Fruit fly (Drosophila melanogaster): ENCODE data around the gene sty.
A peak's percentile ranks its signal among the peaks of the same experiment; 100 is the strongest.

Gene sty

DNA sequence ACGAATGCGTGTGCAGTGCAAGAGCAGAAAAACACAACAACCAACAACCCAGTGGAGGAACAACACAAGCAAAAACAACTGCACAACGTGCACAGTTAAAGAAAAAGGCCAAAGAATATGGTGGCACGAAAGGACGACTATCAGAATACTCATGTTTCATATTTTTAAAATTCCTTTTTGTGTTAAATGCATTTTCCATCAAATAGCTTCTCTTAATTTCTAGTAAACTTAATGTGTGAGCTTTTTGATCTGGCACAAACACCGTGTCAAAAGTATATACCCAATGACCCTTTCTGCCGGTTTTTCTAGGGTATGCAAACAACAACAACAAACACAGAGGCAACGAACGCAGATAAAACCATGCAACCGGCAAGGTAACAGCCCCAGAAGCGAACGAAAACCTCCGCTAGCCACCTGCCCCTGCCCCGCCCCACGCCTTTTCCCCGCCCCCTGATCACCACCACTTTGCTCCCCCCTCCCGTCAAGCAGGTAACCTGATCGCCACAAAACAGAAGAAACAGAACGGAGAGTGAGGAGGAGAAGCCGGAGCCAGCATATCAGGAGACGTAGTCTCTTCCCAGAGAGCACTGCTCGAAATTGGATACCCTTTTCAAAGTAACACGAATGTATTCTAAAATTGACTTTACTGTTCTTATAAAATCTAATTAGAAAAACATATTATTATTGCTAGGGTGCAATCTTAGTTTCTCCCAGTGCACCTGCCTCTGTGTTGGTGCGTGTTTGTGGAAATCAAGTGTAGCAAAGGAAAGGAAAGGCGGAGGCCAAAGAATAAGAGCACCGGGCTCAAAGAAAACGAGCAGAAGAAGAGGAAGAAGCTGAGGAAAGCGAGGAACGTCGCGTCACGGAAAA lies 29.6 kb downstream of the sty start (continued):
- peak; percentile 53 for TF ChIP-seq CG18476 (GFP tag; optimal IDR thresholded peaks at IDR 0.05)
- TF ChIP-seq lola (GFP tag; optimal IDR thresholded peaks at IDR 0.05), result peak in 1 of 3 experiments; percentile 98
- no peak for TF ChIP-seq HLHmδ (GFP tag; optimal IDR thresholded peaks at IDR 0.05)
- TF ChIP-seq Doc3 (GFP tag; IDR thresholded peaks at IDR 0.05; ENCODE audit: partially characterized antibody), result no peak
- TF ChIP-seq Elba2 (GFP tag; optimal IDR thresholded peaks at IDR 0.05), result peak; percentile 86
- TF ChIP-seq Dll (GFP tag; IDR thresholded peaks at IDR 0.05; ENCODE audit: partially characterized antibody), result no peak
- TF ChIP-seq kay (GFP tag; optimal IDR thresholded peaks at IDR 0.05), result peak; percentile 49
- TF ChIP-seq CG12236 (GFP tag; optimal IDR thresholded peaks at IDR 0.05), result peak; percentile 94
- TF ChIP-seq CG8924 (tag; optimal IDR thresholded peaks at IDR 0.05), result peak; percentile 94
- peak; percentile 59 for TF ChIP-seq ro (GFP tag; IDR thresholded peaks at IDR 0.05)
- no peak for TF ChIP-seq Lpt (GFP tag; optimal IDR thresholded peaks at IDR 0.05)
- TF ChIP-seq phol (tag; optimal IDR thresholded peaks at IDR 0.05), result peak; percentile 93
- TF ChIP-seq caup (GFP tag; optimal IDR thresholded peaks at IDR 0.05; ENCODE audit: severe bottlenecking), result peak; percentile 49
- peak; percentile 93 for TF ChIP-seq CG33213 (GFP tag; optimal IDR thresholded peaks at IDR 0.05)
- peak; percentile 59 for TF ChIP-seq NK7.1 (GFP tag; optimal IDR thresholded peaks at IDR 0.05)
- TF ChIP-seq pum (GFP tag; optimal IDR thresholded peaks at IDR 0.05), result peak; percentile 87
- peak; percentile 73 for TF ChIP-seq gcm (GFP tag; optimal IDR thresholded peaks at IDR 0.05)
- TF ChIP-seq CG17829 (tag; optimal IDR thresholded peaks at IDR 0.05), result peak; percentile 84
- peak; percentile 89 for TF ChIP-seq nom (GFP tag; optimal IDR thresholded peaks at IDR 0.05)
- peak; percentile 59 for TF ChIP-seq sima (GFP tag; optimal IDR thresholded peaks at IDR 0.05)
- TF ChIP-seq tna (GFP tag; IDR thresholded peaks at IDR 0.05; ENCODE audit: partially characterized antibody), result no peak
- TF ChIP-seq CG12299 (tag; optimal IDR thresholded peaks at IDR 0.05), result peak; percentile 49
- TF ChIP-seq yki (optimal IDR thresholded peaks at IDR 0.05), result no peak
- TF ChIP-seq NC2α (GFP tag; optimal IDR thresholded peaks at IDR 0.05), result peak; percentile 92
- TF ChIP-seq hkb (optimal IDR thresholded peaks at IDR 0.05), result no peak
- peak; percentile 83 for TF ChIP-seq hkb (GFP tag; IDR thresholded peaks at IDR 0.05)
- peak; percentile 80 for TF ChIP-seq CG31388 (GFP tag; optimal IDR thresholded peaks at IDR 0.05)
- no peak for TF ChIP-seq CG6791 (GFP tag; IDR thresholded peaks at IDR 0.05; ENCODE audit: partially characterized antibody)
- peak; percentile 78 for TF ChIP-seq D19A (tag; optimal IDR thresholded peaks at IDR 0.05)
- TF ChIP-seq CG11247 (GFP tag; IDR thresholded peaks at IDR 0.05), result peak; percentile 74
- TF ChIP-seq CG6254 (GFP tag; optimal IDR thresholded peaks at IDR 0.05), result peak; percentile 86
- TF ChIP-seq CG4360 (GFP tag; IDR thresholded peaks at IDR 0.05), result peak; percentile 95
- no peak for TF ChIP-seq Bgb (GFP tag; IDR thresholded peaks at IDR 0.05; ENCODE audit: partially characterized antibody)
- TF ChIP-seq Dip3 (GFP tag; optimal IDR thresholded peaks at IDR 0.05), result no peak
- peak; percentile 96 to 98 for TF ChIP-seq chif (GFP tag; optimal IDR thresholded peaks at IDR 0.05)
- TF ChIP-seq ato (GFP tag; IDR thresholded peaks at IDR 0.05; ENCODE audit: partially characterized antibody), result no peak
- peak; percentile 82 for TF ChIP-seq CG6654 (GFP tag; optimal IDR thresholded peaks at IDR 0.05)
- TF ChIP-seq CG43689 (GFP tag; IDR thresholded peaks at IDR 0.05), result peak; percentile 72
- peak; percentile 82 for TF ChIP-seq CG2678 (tag; optimal IDR thresholded peaks at IDR 0.05)
- peak; percentile 71 for TF ChIP-seq CG2116 (GFP tag; optimal IDR thresholded peaks at IDR 0.05)
- TF ChIP-seq CG14014 (GFP tag; IDR thresholded peaks at IDR 0.05), result peak; percentile 49
- peak; percentile 82 for TF ChIP-seq bowl (GFP tag; IDR thresholded peaks at IDR 0.05)
- peak; percentile 44; the same call in 1 of the 2 replicates for TF ChIP-seq toy (GFP tag; IDR thresholded peaks at IDR 0.05)
- peak; percentile 94 for TF ChIP-seq CG2875 (GFP tag; optimal IDR thresholded peaks at IDR 0.05)
- peak; percentile 96 for TF ChIP-seq CG17361 (GFP tag; IDR thresholded peaks at IDR 0.05)
- TF ChIP-seq insv (GFP tag; optimal IDR thresholded peaks at IDR 0.05), result peak in 1 of 2 experiments; percentile 71
- peak; percentile 96 to 97 for TF ChIP-seq bsh (GFP tag; optimal IDR thresholded peaks at IDR 0.05)
- peak; percentile 69 for TF ChIP-seq Max (GFP tag; optimal IDR thresholded peaks at IDR 0.05)
